Fruit fly (Drosophila melanogaster) whole organism, wandering third instar larva: Measurements from ENCODE around the gene grk.

Experiments used
- Abd-B ChIP-seq: fragments of >200 bp; optimal IDR thresholded peaks from 2 replicates; lab custom pipeline; 2017; ENCODE audit warnings: missing biosample characterization, missing genetic modification characterization
- CG32264 ChIP-seq: fragments of 200-800 bp; sonication (Bioruptor generic); optimal IDR thresholded peaks from 2 replicates; lab custom pipeline; 2016; ENCODE audit warnings: missing biosample characterization, missing genetic modification characterization
- N ChIP-seq: fragments of >200 bp; optimal IDR thresholded peaks from 2 replicates; lab custom pipeline; 2018; ENCODE audit warnings: missing biosample characterization, missing external identifiers, missing genetic modification characterization
- h ChIP-seq: fragments of 200-800 bp; sonication (Bioruptor generic); optimal IDR thresholded peaks from 3 replicates; lab custom pipeline; 2016; ENCODE audit warnings: missing biosample characterization, mild to moderate bottlenecking, missing genetic modification characterization
- pan ChIP-seq: fragments of >200 bp; optimal IDR thresholded peaks from 2 replicates; lab custom pipeline; 2017

dm6 chr2L:8424090-8424470 is 9.3 kb downstream of the grk start:
- no peak for TF ChIP-seq pan (lab: Kevin White, UChicago)
- TF ChIP-seq h (GFP tag; lab: Kevin White, UChicago): peak; percentile 6
- no peak for TF ChIP-seq CG32264 (GFP tag; lab: Kevin White, UChicago)
- no peak for TF ChIP-seq N (GFP tag; lab: Kevin White, UChicago)
- TF ChIP-seq Abd-B (GFP tag; lab: Kevin White, UChicago): no peak
